Worm (Caenorhabditis elegans): ENCODE data around the gene npax-3.

DNA sequence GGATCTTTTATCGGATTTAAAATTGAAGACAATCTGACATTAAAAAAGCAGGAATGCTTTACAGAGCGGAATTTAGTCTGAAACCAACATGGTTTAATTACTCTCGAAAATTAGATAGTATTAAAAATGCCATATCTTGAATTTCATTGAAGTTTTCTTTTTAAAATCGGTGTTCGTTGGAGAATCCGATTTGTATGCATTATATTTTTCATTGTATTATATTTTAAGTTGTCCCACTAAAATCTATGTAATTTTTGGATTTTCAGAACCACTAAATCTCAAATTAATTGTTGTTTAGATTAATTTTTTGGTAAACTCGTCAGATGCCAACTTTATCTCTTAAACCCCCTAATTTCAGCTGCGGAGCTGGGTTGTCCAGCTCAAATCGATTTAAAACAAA lies 49.4 kb downstream of the npax-3 start:
- TF ChIP-seq him-1 (tag; optimal IDR thresholded peaks at IDR 0.05) = no peak
- TF ChIP-seq dao-5 (tag; optimal IDR thresholded peaks at IDR 0.05) = no peak

Measured in whole organism, L4/young adult.